Worm (Caenorhabditis elegans): ENCODE results near the gene R05D3.8.

DNA sequence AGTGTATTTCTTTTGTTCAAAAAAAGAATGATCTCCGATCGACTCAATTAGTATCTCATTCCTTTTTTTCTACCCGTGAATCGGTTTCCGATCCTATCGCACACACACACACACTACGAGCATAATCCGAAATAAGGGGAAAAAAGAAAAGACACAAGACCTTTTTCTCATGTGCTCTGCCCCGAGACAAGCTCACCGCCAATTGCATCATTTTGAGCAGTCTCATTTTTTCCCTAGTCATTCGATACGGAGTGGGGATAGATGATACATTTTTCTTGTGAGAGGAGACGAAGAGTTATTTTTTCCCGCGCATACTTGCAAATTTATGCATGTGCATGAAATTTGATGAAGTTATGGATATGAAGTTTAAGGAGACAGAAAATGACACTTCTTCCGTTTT lies 34.2 kb upstream of the R05D3.8 start:
- TF ChIP-seq F39B2.1 (GFP tag; IDR thresholded peaks at IDR 0.05) (no peak), ets-4 (GFP tag; optimal IDR thresholded peaks at IDR 0.05) (no peak), tbx-9 (tag; optimal IDR thresholded peaks at IDR 0.05; ENCODE audit: borderline replicate concordance) (no peak), gei-17 (GFP tag; optimal IDR thresholded peaks at IDR 0.05) (no peak), Y56A3A.18 (GFP tag; IDR thresholded peaks at IDR 0.05) (no peak), unc-62 (GFP tag; optimal IDR thresholded peaks at IDR 0.05) (no peak), pbrm-1 (GFP tag; IDR thresholded peaks at IDR 0.05) (no peak), nhr-179 (tag; optimal IDR thresholded peaks at IDR 0.05) (no peak), T07F8.4 (tag; optimal IDR thresholded peaks at IDR 0.05) (no peak), egl-18 (GFP tag; IDR thresholded peaks at IDR 0.05) (no peak), C17E4.6 (GFP tag; IDR thresholded peaks at IDR 0.05) (no peak), nfya-1 (tag; optimal IDR thresholded peaks at IDR 0.05; ENCODE audit: borderline replicate concordance, insufficient read depth) (no peak)

Measured in whole organism, young adult.